Worm (Caenorhabditis elegans): ENCODE measurements around the gene Y81G3A.1.

DNA sequence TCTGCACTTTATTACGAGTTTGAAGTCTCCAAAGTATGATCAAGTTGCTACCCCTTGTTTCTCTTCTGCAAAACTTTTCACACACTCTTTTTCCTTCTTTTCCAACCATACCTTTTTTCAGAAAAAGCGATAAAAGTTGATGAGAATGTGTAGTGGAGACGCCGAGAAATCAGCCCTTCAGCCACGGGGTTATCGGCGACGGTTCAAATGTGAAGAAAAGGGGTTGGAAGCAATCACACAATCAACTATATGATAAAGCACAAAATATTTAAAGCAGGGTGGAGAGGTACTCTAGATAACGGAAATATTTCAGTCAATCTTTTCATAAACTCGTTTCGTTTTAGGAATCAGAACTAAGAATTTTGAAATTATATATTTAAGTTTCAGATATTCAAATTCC, 10.6 kb downstream of the Y81G3A.1 start, which contains the start of gene F42G4.5:
- TF ChIP-seq him-1 (tag; optimal IDR thresholded peaks at IDR 0.05) = no peak
- TF ChIP-seq dao-5 (tag; optimal IDR thresholded peaks at IDR 0.05) = no peak
- no peak for TF ChIP-seq W03F9.2 (tag; optimal IDR thresholded peaks at IDR 0.05)

Measured in whole organism, L4/young adult.